Worm (Caenorhabditis elegans) whole organism, young adult: ENCODE results near the gene T16G12.10.

Source experiments
- K11D2.4 ChIP-seq: fragments of 200-800 bp; sonication (Bioruptor generic); IDR thresholded peaks from 2 replicates; pipeline ENCODE4 v1.3.6; 2022; ENCODE audit warnings: missing genetic modification reagents, missing genetic modification characterization, missing compliant biosample characterization
- bed-2 ChIP-seq: fragments of 200-800 bp; sonication (Bioruptor generic); IDR thresholded peaks from 2 replicates; pipeline ENCODE4 v1.3.6; 2022; ENCODE audit warnings: missing genetic modification reagents, missing genetic modification characterization, missing compliant biosample characterization
- ceh-91 ChIP-seq: fragments of 200-800 bp; sonication (Bioruptor generic); IDR thresholded peaks from 2 replicates; pipeline ENCODE4 v1.3.6; 2022; ENCODE audit warnings: missing genetic modification reagents, missing genetic modification characterization, missing compliant biosample characterization
- ekl-4 ChIP-seq: fragments of 200-800 bp; sonication (Bioruptor generic); IDR thresholded peaks from 2 replicates; pipeline ENCODE4 v1.3.6; 2022; ENCODE audit warnings: missing genetic modification reagents, missing genetic modification characterization, missing compliant biosample characterization
- lag-1 ChIP-seq: fragments of 200-800 bp; sonication (Bioruptor generic); IDR thresholded peaks from 2 replicates; pipeline ENCODE4 v1.3.6; 2022; ENCODE audit warnings: missing genetic modification reagents, missing genetic modification characterization, missing compliant biosample characterization
- let-607 ChIP-seq, 2 experiments: fragments of 200-800 bp in 1 of 2; sonication (Bioruptor generic) in 1 of 2; sonication (generic microtip) in 1 of 2; optimal IDR thresholded peaks; 2 replicates each; lab custom pipeline; 2016 to 2018; ENCODE audit warnings: mild to moderate bottlenecking in 2 of 2, missing compliant biosample characterization in 2 of 2, missing genetic modification characterization in 2 of 2, moderate library complexity in 2 of 2, missing genotype in 1 of 2
- repo-1 ChIP-seq: sonication (generic microtip); optimal IDR thresholded peaks from 2 replicates; lab custom pipeline; 2017; ENCODE audit warnings: mild to moderate bottlenecking, missing genetic modification characterization, missing compliant biosample characterization
- ztf-18 ChIP-seq: sonication (generic microtip); optimal IDR thresholded peaks from 2 replicates; lab custom pipeline; 2016; ENCODE audit warnings: missing genotype, mild to moderate bottlenecking, missing genetic modification characterization, missing compliant biosample characterization
- ztf-3 ChIP-seq: fragments of 200-800 bp; sonication (Bioruptor generic); optimal IDR thresholded peaks from 2 replicates; lab custom pipeline; 2018; ENCODE audit warnings: mild to moderate bottlenecking, missing genetic modification characterization, missing compliant biosample characterization
- ztf-6 ChIP-seq: fragments of 200-800 bp; sonication (Bioruptor generic); IDR thresholded peaks from 2 replicates; pipeline ENCODE4 v1.3.6; 2022; ENCODE audit warnings: missing genetic modification reagents, missing genetic modification characterization, missing compliant biosample characterization

ce11 chrIII:10023452-10023851, 32.5 kb downstream of the T16G12.10 start, which contains the start of gene ins-21:
- TF ChIP-seq bed-2 (GFP tag; lab: Robert Waterston, UW) (no peak), lag-1 (GFP tag; lab: Robert Waterston, UW) (no peak), K11D2.4 (GFP tag; lab: Robert Waterston, UW) (no peak), ceh-91 (GFP tag; lab: Robert Waterston, UW) (no peak), ztf-6 (no peak), let-607 (tag; optimal IDR thresholded peaks at IDR 0.05; lab: Kevin White, UChicago) (no peak), ztf-3 (no peak), ztf-18 (tag; lab: Kevin White, UChicago) (no peak), ekl-4 (GFP tag; lab: Robert Waterston, UW) (no peak), repo-1 (tag; lab: Kevin White, UChicago) (no peak)
